Worm (Caenorhabditis elegans) whole organism, L4 larva: ENCODE results near the gene fbxa-155.

Source experiments
- F37D6.2 ChIP-seq: sonication (generic microtip); optimal IDR thresholded peaks from 2 replicates; lab custom pipeline; 2016; ENCODE audit warnings: mild to moderate bottlenecking, missing genetic modification characterization, missing compliant biosample characterization
- ZK337.2 ChIP-seq: fragments of 200-800 bp; sonication (Bioruptor generic); IDR thresholded peaks from 2 replicates; pipeline ENCODE4 v1.3.6; 2022; ENCODE audit warnings: missing genetic modification reagents, missing genetic modification characterization, missing compliant biosample characterization
- hlh-30 ChIP-seq: sonication (generic microtip); optimal IDR thresholded peaks from 2 replicates; lab custom pipeline; 2017; ENCODE audit warnings: antibody characterized with exemption, mild to moderate bottlenecking, missing genetic modification characterization, missing compliant biosample characterization; ENCODE audit not compliant: insufficient read depth
- lin-13 ChIP-seq: fragments of 150-350 bp; optimal IDR thresholded peaks from 2 replicates; lab custom pipeline; 2014; ENCODE audit warnings: missing biosample characterization, missing genetic modification reagents, missing genetic modification characterization
- lin-15B ChIP-seq: fragments of 150-350 bp; sonication (generic microtip); optimal IDR thresholded peaks from 3 replicates; lab custom pipeline; 2014; ENCODE audit warnings: missing biosample characterization, missing genetic modification characterization
- lin-39 ChIP-seq: fragments of 150-350 bp; optimal IDR thresholded peaks from 2 replicates; lab custom pipeline; 2014; ENCODE audit warnings: missing biosample characterization, missing genetic modification reagents, missing genetic modification characterization
- mep-1 ChIP-seq: fragments of 150-350 bp; sonication (generic microtip); optimal IDR thresholded peaks from 3 replicates; lab custom pipeline; 2014; ENCODE audit warnings: missing biosample characterization, missing genetic modification characterization
- nhr-11 ChIP-seq: fragments of 150-350 bp; optimal IDR thresholded peaks from 2 replicates; lab custom pipeline; 2014; ENCODE audit warnings: missing biosample characterization, missing genetic modification characterization
- nhr-28 ChIP-seq: fragments of 150-350 bp; optimal IDR thresholded peaks from 2 replicates; lab custom pipeline; 2014; ENCODE audit warnings: missing biosample characterization, missing genetic modification characterization
- nhr-77 ChIP-seq: fragments of 150-350 bp; optimal IDR thresholded peaks from 2 replicates; lab custom pipeline; 2014; ENCODE audit warnings: missing biosample characterization, missing genetic modification characterization
- php-3 ChIP-seq: fragments of 200-800 bp; sonication (Bioruptor generic); IDR thresholded peaks from 2 replicates; pipeline ENCODE4 v1.3.6; 2022; ENCODE audit warnings: missing genetic modification reagents, missing genetic modification characterization, missing compliant biosample characterization
- set-16 ChIP-seq: fragments of 200-800 bp; sonication (Bioruptor generic); IDR thresholded peaks from 2 replicates; pipeline ENCODE4 v1.3.6; 2022; ENCODE audit warnings: missing genetic modification reagents, missing genetic modification characterization, missing compliant biosample characterization
- snpc-4 ChIP-seq: fragments of 150-350 bp; optimal IDR thresholded peaks from 2 replicates; lab custom pipeline; 2014; ENCODE audit warnings: missing biosample characterization, missing genetic modification characterization
- tag-97 ChIP-seq: fragments of 200-800 bp; sonication (Bioruptor generic); IDR thresholded peaks from 2 replicates; pipeline ENCODE4 v1.3.6; 2022; ENCODE audit warnings: missing genetic modification characterization, missing compliant biosample characterization

DNA sequence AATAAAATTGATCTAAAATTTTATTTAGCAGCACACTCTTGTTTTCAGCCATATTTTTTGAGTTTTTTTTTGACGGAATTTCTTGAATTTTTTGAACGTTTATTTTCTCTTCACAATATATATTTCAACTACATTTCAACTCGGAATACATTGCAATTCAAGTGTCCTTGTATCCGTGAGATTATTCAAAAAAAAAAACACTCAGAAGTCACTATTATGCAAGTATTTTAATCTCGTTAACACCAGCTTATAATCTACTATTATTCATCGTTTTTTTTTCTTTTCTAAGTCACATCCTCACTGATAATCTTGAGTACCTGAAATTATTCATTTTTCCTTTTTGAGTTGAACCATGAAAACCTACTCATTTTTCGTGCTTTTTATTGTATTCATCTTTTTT, 13.4 kb upstream of the fbxa-155 start, which contains the start of gene ins-21:
- TF ChIP-seq set-16 (GFP tag; lab: Robert Waterston, UW) (no peak), F37D6.2 (tag; lab: Kevin White, UChicago) (no peak), nhr-28 (tag; lab: Kevin White, UChicago) (no peak), lin-39 (tag; lab: Kevin White, UChicago) (no peak), tag-97 (GFP tag; lab: Robert Waterston, UW) (no peak), hlh-30 (no peak), lin-15B (tag; lab: Kevin White, UChicago) (no peak), mep-1 (tag; lab: Kevin White, UChicago) (no peak), snpc-4 (tag; lab: Kevin White, UChicago) (no peak), nhr-11 (tag; lab: Kevin White, UChicago) (no peak), nhr-77 (no peak), lin-13 (GFP tag; lab: Kevin White, UChicago) (no peak), ZK337.2 (GFP tag; lab: Robert Waterston, UW) (no peak), php-3 (no peak)
